Worm (Caenorhabditis elegans) whole organism, L1 larva: ENCODE results near the gene znf-593.

Experiments
- C04F5.9 ChIP-seq: sonication (generic microtip); optimal IDR thresholded peaks from 2 replicates; lab custom pipeline; 2016; ENCODE audit warnings: missing genetic modification characterization, missing compliant biosample characterization
- C16A3.4 ChIP-seq: fragments of 150-350 bp; optimal IDR thresholded peaks from 2 replicates; lab custom pipeline; 2014; ENCODE audit warnings: missing biosample characterization, missing genetic modification characterization
- C34B4.2 ChIP-seq: sonication (generic microtip); optimal IDR thresholded peaks from 2 replicates; lab custom pipeline; 2017; ENCODE audit warnings: mild to moderate bottlenecking, missing genetic modification characterization, missing compliant biosample characterization
- aha-1 ChIP-seq: fragments of 150-350 bp; optimal IDR thresholded peaks from 2 replicates; lab custom pipeline; 2014; ENCODE audit warnings: missing biosample characterization, missing genetic modification characterization
- ama-1 ChIP-seq: fragments of 150-350 bp; optimal IDR thresholded peaks from 2 replicates; lab custom pipeline; 2014
- ceh-63 ChIP-seq: fragments of 200-800 bp; sonication (Bioruptor generic); optimal IDR thresholded peaks from 2 replicates; lab custom pipeline; 2018; ENCODE audit warnings: mild to moderate bottlenecking, missing genetic modification characterization, missing compliant biosample characterization
- ceh-8 ChIP-seq: fragments of 200-800 bp; sonication (Bioruptor generic); optimal IDR thresholded peaks from 2 replicates; lab custom pipeline; 2018; ENCODE audit warnings: mild to moderate bottlenecking, missing genetic modification characterization, moderate library complexity, missing compliant biosample characterization
- ceh-82 ChIP-seq, 3 experiments: fragments of 150-350 bp in 1 of 3; sonication (generic microtip) in 2 of 3; optimal IDR thresholded peaks; 2 replicates each; lab custom pipeline; 2014 to 2017; ENCODE audit warnings: missing biosample characterization in 3 of 3, missing genetic modification characterization in 3 of 3
- ceh-88 ChIP-seq: fragments of 200-800 bp; sonication (Bioruptor generic); IDR thresholded peaks from 2 replicates; pipeline ENCODE4 v1.3.6; 2022; ENCODE audit warnings: missing genetic modification characterization, missing compliant biosample characterization
- efl-3 ChIP-seq: fragments of 200-800 bp; sonication (Bioruptor generic); optimal IDR thresholded peaks from 2 replicates; lab custom pipeline; 2018; ENCODE audit warnings: mild to moderate bottlenecking, missing genetic modification characterization, missing compliant biosample characterization
- elt-3 ChIP-seq, 6 experiments: fragments of 150-350 bp in 1 of 6; sonication (generic microtip); optimal IDR thresholded peaks; 2 replicates each; lab custom pipeline; 2017 to 2018; ENCODE audit warnings: missing biosample characterization in 6 of 6, missing genetic modification characterization in 6 of 6, inconsistent platforms in 1 of 6
- fkh-10 ChIP-seq: sonication (generic microtip); optimal IDR thresholded peaks from 2 replicates; lab custom pipeline; 2017; ENCODE audit warnings: missing biosample characterization, missing genetic modification reagents, missing genetic modification characterization
- fkh-4 ChIP-seq: sonication (generic microtip); optimal IDR thresholded peaks from 2 replicates; lab custom pipeline; 2016; ENCODE audit warnings: missing compliant biosample characterization, missing genetic modification characterization, borderline replicate concordance
- fkh-8 ChIP-seq: sonication (generic microtip); optimal IDR thresholded peaks from 2 replicates; lab custom pipeline; 2016; ENCODE audit warnings: mild to moderate bottlenecking, missing genetic modification characterization, missing compliant biosample characterization
- fos-1 ChIP-seq: fragments of 150-350 bp; optimal IDR thresholded peaks from 2 replicates; lab custom pipeline; 2014; ENCODE audit warnings: missing biosample characterization, missing genetic modification characterization
- hlh-17 ChIP-seq: fragments of 200-800 bp; sonication (Bioruptor generic); optimal IDR thresholded peaks from 2 replicates; lab custom pipeline; 2018; ENCODE audit warnings: missing genetic modification characterization, mild to moderate bottlenecking, missing compliant biosample characterization, moderate library complexity, borderline replicate concordance
- hlh-4 ChIP-seq: sonication (generic microtip); optimal IDR thresholded peaks from 2 replicates; lab custom pipeline; 2016; ENCODE audit warnings: mild to moderate bottlenecking, missing genetic modification characterization, missing compliant biosample characterization
- hpl-2 ChIP-seq: fragments of 150-350 bp; optimal IDR thresholded peaks from 2 replicates; lab custom pipeline; 2014; ENCODE audit warnings: missing biosample characterization, missing genetic modification reagents, missing genetic modification characterization
- irx-1 ChIP-seq: sonication (generic microtip); optimal IDR thresholded peaks from 2 replicates; lab custom pipeline; 2016; ENCODE audit warnings: missing genetic modification characterization, missing compliant biosample characterization
- isw-1 ChIP-seq: fragments of 200-800 bp; sonication (Bioruptor generic); IDR thresholded peaks from 2 replicates; pipeline ENCODE4 v1.3.6; 2022; ENCODE audit warnings: missing genetic modification characterization, missing compliant biosample characterization
- lin-13 ChIP-seq: fragments of 150-350 bp; optimal IDR thresholded peaks from 2 replicates; lab custom pipeline; 2014; ENCODE audit warnings: missing biosample characterization, missing genetic modification reagents, missing genetic modification characterization
- lin-14 ChIP-seq: fragments of 200-800 bp; sonication (Bioruptor generic); optimal IDR thresholded peaks from 2 replicates; lab custom pipeline; 2018; ENCODE audit warnings: mild to moderate bottlenecking, missing genetic modification characterization, moderate library complexity, missing compliant biosample characterization
- lin-35 ChIP-seq, 2 experiments: fragments of 150-350 bp; optimal IDR thresholded peaks; 2 replicates each; lab custom pipeline; 2014; ENCODE audit warnings: missing biosample characterization in 2 of 2, missing genetic modification characterization in 2 of 2, missing genetic modification reagents in 2 of 2
- lin-39 ChIP-seq: fragments of 150-350 bp; optimal IDR thresholded peaks from 2 replicates; lab custom pipeline; 2014; ENCODE audit warnings: missing biosample characterization, missing genetic modification reagents, missing genetic modification characterization
- lir-3 ChIP-seq: sonication (generic microtip); optimal IDR thresholded peaks from 2 replicates; lab custom pipeline; 2016; ENCODE audit warnings: mild to moderate bottlenecking, missing genetic modification characterization, moderate library complexity, missing compliant biosample characterization; ENCODE audit not compliant: poor library complexity
- lsy-2 ChIP-seq, 2 experiments: fragments of 150-350 bp; optimal IDR thresholded peaks; 2 replicates each; lab custom pipeline; 2014; ENCODE audit warnings: missing biosample characterization in 2 of 2, missing genetic modification characterization in 2 of 2
- mab-9 ChIP-seq: fragments of 200-800 bp; sonication (Bioruptor generic); IDR thresholded peaks from 2 replicates; pipeline ENCODE4 v1.3.6; 2022; ENCODE audit warnings: missing genetic modification reagents, missing genetic modification characterization, missing compliant biosample characterization
- mef-2 ChIP-seq: fragments of 150-350 bp; optimal IDR thresholded peaks from 2 replicates; lab custom pipeline; 2014; ENCODE audit warnings: missing biosample characterization, missing genetic modification characterization
- mep-1 ChIP-seq: fragments of 150-350 bp; optimal IDR thresholded peaks from 2 replicates; lab custom pipeline; 2014; ENCODE audit warnings: missing biosample characterization, missing genetic modification characterization
- nhr-12 ChIP-seq: sonication (generic microtip); optimal IDR thresholded peaks from 2 replicates; lab custom pipeline; 2017; ENCODE audit warnings: missing biosample characterization, missing genetic modification characterization
- nhr-20 ChIP-seq: sonication (generic microtip); optimal IDR thresholded peaks from 2 replicates; lab custom pipeline; 2016; ENCODE audit warnings: mild to moderate bottlenecking, missing genetic modification characterization, missing compliant biosample characterization
- nhr-28 ChIP-seq: fragments of 150-350 bp; optimal IDR thresholded peaks from 2 replicates; lab custom pipeline; 2014; ENCODE audit warnings: missing biosample characterization, missing genetic modification characterization
- nhr-47 ChIP-seq: sonication (generic microtip); optimal IDR thresholded peaks from 2 replicates; lab custom pipeline; 2016; ENCODE audit warnings: mild to moderate bottlenecking, missing genetic modification characterization, moderate library complexity, missing compliant biosample characterization
- nhr-71 ChIP-seq: sonication (generic microtip); optimal IDR thresholded peaks from 2 replicates; lab custom pipeline; 2016; ENCODE audit warnings: mild to moderate bottlenecking, missing genetic modification characterization, moderate library complexity, missing compliant biosample characterization
- nhr-76 ChIP-seq: sonication (generic microtip); optimal IDR thresholded peaks from 2 replicates; lab custom pipeline; 2017; ENCODE audit warnings: missing biosample characterization, missing genetic modification characterization
- nhr-77 ChIP-seq: fragments of 150-350 bp; optimal IDR thresholded peaks from 2 replicates; lab custom pipeline; 2014; ENCODE audit warnings: missing biosample characterization, missing genetic modification characterization
- nhr-84 ChIP-seq: sonication (generic microtip); optimal IDR thresholded peaks from 2 replicates; lab custom pipeline; 2017; ENCODE audit warnings: missing biosample characterization, missing genetic modification characterization
- nhr-90 ChIP-seq: sonication (generic microtip); optimal IDR thresholded peaks from 2 replicates; lab custom pipeline; 2016; ENCODE audit warnings: mild to moderate bottlenecking, missing genetic modification characterization, missing compliant biosample characterization; ENCODE audit not compliant: poor library complexity
- pag-3 ChIP-seq: sonication (generic microtip); optimal IDR thresholded peaks from 2 replicates; lab custom pipeline; 2017; ENCODE audit warnings: missing genetic modification characterization, mild to moderate bottlenecking, missing compliant biosample characterization, antibody characterized with exemption, borderline replicate concordance; ENCODE audit not compliant: insufficient read depth
- pax-3 ChIP-seq: fragments of 200-800 bp; sonication (Bioruptor generic); optimal IDR thresholded peaks from 2 replicates; lab custom pipeline; 2018; ENCODE audit warnings: mild to moderate bottlenecking, missing genetic modification characterization, moderate library complexity, missing compliant biosample characterization
- pqm-1 ChIP-seq: sonication (generic microtip); optimal IDR thresholded peaks from 3 replicates; lab custom pipeline; 2017; ENCODE audit warnings: missing biosample characterization, missing genetic modification characterization
- rnt-1 ChIP-seq: sonication (generic microtip); optimal IDR thresholded peaks from 2 replicates; lab custom pipeline; 2016; ENCODE audit warnings: mild to moderate bottlenecking, missing genetic modification characterization, moderate library complexity, missing compliant biosample characterization
- skn-1 ChIP-seq: fragments of 150-350 bp; optimal IDR thresholded peaks from 2 replicates; lab custom pipeline; 2014; ENCODE audit warnings: missing biosample characterization, missing genetic modification characterization
- snu-23 ChIP-seq: sonication (generic microtip); optimal IDR thresholded peaks from 2 replicates; lab custom pipeline; 2016; ENCODE audit warnings: missing genetic modification characterization, missing compliant biosample characterization
- sox-4 ChIP-seq: sonication (generic microtip); optimal IDR thresholded peaks from 2 replicates; lab custom pipeline; 2016; ENCODE audit warnings: missing genetic modification characterization, missing compliant biosample characterization
- sptf-1 ChIP-seq: fragments of 150-350 bp; optimal IDR thresholded peaks from 2 replicates; lab custom pipeline; 2014; ENCODE audit warnings: missing biosample characterization, missing genetic modification characterization
- tbx-2 ChIP-seq: sonication (generic microtip); optimal IDR thresholded peaks from 2 replicates; lab custom pipeline; 2016; ENCODE audit warnings: missing genetic modification characterization, missing compliant biosample characterization
- tlp-1 ChIP-seq: fragments of 150-350 bp; optimal IDR thresholded peaks from 2 replicates; lab custom pipeline; 2014; ENCODE audit warnings: missing biosample characterization, missing genetic modification characterization
- unc-130 ChIP-seq: fragments of 150-350 bp; optimal IDR thresholded peaks from 2 replicates; lab custom pipeline; 2017; ENCODE audit warnings: missing biosample characterization, missing genetic modification characterization, inconsistent platforms
- unc-30 ChIP-seq: sonication (generic microtip); optimal IDR thresholded peaks from 2 replicates; lab custom pipeline; 2017; ENCODE audit warnings: missing biosample characterization, missing genetic modification characterization

Gene znf-593

ce11 chrIII:11946062-11946749, 27.7 kb upstream of the znf-593 start (continued):
- TF ChIP-seq nhr-47: peak; percentile 99
- TF ChIP-seq tbx-2 (tag; lab: Kevin White, UChicago): peak; percentile 99
- peak; percentile 99 for TF ChIP-seq sox-4 (tag; lab: Kevin White, UChicago)
- peak; percentile 90 for TF ChIP-seq ceh-88 (GFP tag; lab: Robert Waterston, UW)
- TF ChIP-seq nhr-12 (tag; lab: Kevin White, UChicago): peak; percentile 23
- peak; percentile 98 for TF ChIP-seq hlh-4 (tag; lab: Kevin White, UChicago)
- no peak for TF ChIP-seq hpl-2
- peak; percentile 66 for TF ChIP-seq C34B4.2 (tag; lab: Kevin White, UChicago)
- TF ChIP-seq lin-13 (GFP tag; lab: Kevin White, UChicago): peak; percentile 83
- peak; percentile 100 for TF ChIP-seq rnt-1 (tag; lab: Kevin White, UChicago)
- TF ChIP-seq nhr-28: no peak
- no peak for TF ChIP-seq aha-1
- TF ChIP-seq skn-1: peak; percentile 70
- TF ChIP-seq snu-23 (GFP tag; lab: Kevin White, UChicago): peak; percentile 96
- peak; percentile 95 for TF ChIP-seq fkh-8
- TF ChIP-seq ceh-8 (GFP tag; lab: Kevin White, UChicago): peak; percentile 95
- TF ChIP-seq irx-1 (tag; lab: Kevin White, UChicago): peak; percentile 100
- TF ChIP-seq lsy-2 (tag; optimal IDR thresholded peaks at IDR 0.05; lab: Kevin White, UChicago): peak; percentile 88 to 93
- peak; percentile 52 for TF ChIP-seq unc-130 (tag; lab: Kevin White, UChicago)
- peak; percentile 71 to 77 for TF ChIP-seq lin-35 (GFP tag; optimal IDR thresholded peaks at IDR 0.05; lab: Kevin White, UChicago)
- TF ChIP-seq nhr-71 (tag; lab: Kevin White, UChicago): peak; percentile 98
- TF ChIP-seq C04F5.9: peak; percentile 98
- peak; percentile 99 for TF ChIP-seq efl-3 (GFP tag; lab: Kevin White, UChicago)
- TF ChIP-seq ceh-82 (tag; optimal IDR thresholded peaks at IDR 0.05; lab: Kevin White, UChicago): peak; percentile 82 to 92 (median 87)
- peak; percentile 40 for TF ChIP-seq fkh-10 (GFP tag; lab: Kevin White, UChicago)
- peak; percentile 41 for TF ChIP-seq nhr-77 (tag; lab: Kevin White, UChicago)
- no peak for TF ChIP-seq tlp-1 (tag; lab: Kevin White, UChicago)
- TF ChIP-seq ama-1 (lab: Kevin White, UChicago): peak; percentile 76
- peak; percentile 66 for TF ChIP-seq C16A3.4
- peak in 2 of 6 experiments; percentile 48 to 55 for TF ChIP-seq elt-3 (tag; optimal IDR thresholded peaks at IDR 0.05; lab: Kevin White, UChicago)
- peak; percentile 99 for TF ChIP-seq lir-3 (tag; lab: Kevin White, UChicago)
- TF ChIP-seq nhr-76: no peak
- TF ChIP-seq ceh-63 (GFP tag; lab: Kevin White, UChicago): peak; percentile 92
- no peak for TF ChIP-seq pag-3 (tag; lab: Kevin White, UChicago)
- peak; percentile 90 for TF ChIP-seq lin-39 (tag; lab: Kevin White, UChicago)
- peak; percentile 91 for TF ChIP-seq isw-1 (GFP tag; lab: Robert Waterston, UW)

- TF ChIP-seq nhr-71 (tag; lab: Kevin White, UChicago) (peak; percentile 88), nhr-20 (peak; percentile 30), pqm-1 (tag; lab: Kevin White, UChicago) (no peak), unc-30 (tag; lab: Kevin White, UChicago) (no peak), tlp-1 (tag; lab: Kevin White, UChicago) (no peak), ceh-63 (GFP tag; lab: Kevin White, UChicago) (no peak), nhr-90 (tag; lab: Kevin White, UChicago) (no peak), sptf-1 (tag; lab: Kevin White, UChicago) (no peak), lin-13 (GFP tag; lab: Kevin White, UChicago) (no peak), efl-3 (GFP tag; lab: Kevin White, UChicago) (no peak), C16A3.4 (no peak), skn-1 (peak; percentile 19), irx-1 (tag; lab: Kevin White, UChicago) (no peak), mep-1 (tag; lab: Kevin White, UChicago) (no peak), mef-2 (tag; lab: Kevin White, UChicago) (peak; percentile 38), fos-1 (tag; lab: Kevin White, UChicago) (no peak), fkh-4 (tag; lab: Kevin White, UChicago) (no peak), snu-23 (GFP tag; lab: Kevin White, UChicago) (peak; percentile 64), mab-9 (no peak), aha-1 (no peak), pax-3 (tag; lab: Kevin White, UChicago) (no peak), tbx-2 (tag; lab: Kevin White, UChicago) (no peak), nhr-84 (tag; lab: Kevin White, UChicago) (no peak), hlh-17 (GFP tag; lab: Kevin White, UChicago) (no peak), nhr-76 (no peak), lin-14 (GFP tag; lab: Kevin White, UChicago) (peak; percentile 85)
These were observed 24.1 kb upstream of the znf-593 start for ce11 chrIII:11942664-11943063.
